Fruit fly (Drosophila melanogaster) whole organism, embryonic: ENCODE data around the gene stas.

Experiments used
- Antp ChIP-seq: fragments of 200-800 bp; sonication (Bioruptor generic); optimal IDR thresholded peaks from 3 replicates; lab custom pipeline; 2016; ENCODE audit warnings: missing biosample characterization, missing genetic modification characterization
- Atf-2 ChIP-seq: fragments of 200-800 bp; sonication (Bioruptor generic); optimal IDR thresholded peaks from 2 replicates; lab custom pipeline; 2016; ENCODE audit warnings: missing biosample characterization, missing genetic modification characterization
- CG10462 ChIP-seq: fragments of 200-800 bp; sonication (Bioruptor generic); optimal IDR thresholded peaks from 2 replicates; lab custom pipeline; 2016; ENCODE audit warnings: missing biosample characterization, missing genetic modification characterization
- CG11560 ChIP-seq: fragments of 200-800 bp; sonication (Bioruptor generic); IDR thresholded peaks from 3 replicates; pipeline ENCODE4 v1.3.6; 2022; ENCODE audit warnings: missing biosample characterization, missing genetic modification characterization
- CG12391 ChIP-seq: fragments of 200-800 bp; sonication (Bioruptor generic); optimal IDR thresholded peaks from 3 replicates; lab custom pipeline; 2018; ENCODE audit warnings: missing biosample characterization, mild to moderate bottlenecking, missing genetic modification characterization, moderate library complexity
- CG13894 ChIP-seq: fragments of 200-800 bp; sonication (Bioruptor generic); optimal IDR thresholded peaks from 3 replicates; lab custom pipeline; 2018; ENCODE audit warnings: missing biosample characterization, mild to moderate bottlenecking, missing genetic modification characterization, moderate library complexity
- CG15011 ChIP-seq: fragments of 200-800 bp; sonication (Bioruptor generic); optimal IDR thresholded peaks from 3 replicates; lab custom pipeline; 2018; ENCODE audit warnings: missing biosample characterization, mild to moderate bottlenecking, missing genetic modification characterization
- CG1603 ChIP-seq: fragments of 200-800 bp; sonication (Bioruptor generic); optimal IDR thresholded peaks from 2 replicates; lab custom pipeline; 2019; ENCODE audit warnings: missing biosample characterization, mild to moderate bottlenecking, missing genetic modification characterization, moderate library complexity
- CG17359 ChIP-seq: fragments of 200-800 bp; sonication (Bioruptor generic); optimal IDR thresholded peaks from 3 replicates; lab custom pipeline; 2018; ENCODE audit warnings: missing biosample characterization, mild to moderate bottlenecking, missing genetic modification characterization, moderate library complexity
- CG17361 ChIP-seq: fragments of 200-800 bp; sonication (Bioruptor generic); IDR thresholded peaks from 3 replicates; pipeline ENCODE4 v1.3.6; 2022; ENCODE audit warnings: missing biosample characterization, missing genetic modification characterization
- CG2202 ChIP-seq: fragments of 200-800 bp; sonication (Bioruptor generic); optimal IDR thresholded peaks from 2 replicates; lab custom pipeline; 2018; ENCODE audit warnings: missing biosample characterization, mild to moderate bottlenecking, missing genetic modification characterization
- CG30403 ChIP-seq: fragments of 200-800 bp; sonication (Bioruptor generic); optimal IDR thresholded peaks from 3 replicates; lab custom pipeline; 2016; ENCODE audit warnings: missing biosample characterization, missing genetic modification characterization
- CG32772 ChIP-seq: fragments of 200-800 bp; sonication (Bioruptor generic); IDR thresholded peaks from 2 replicates; pipeline ENCODE4 v1.3.6; 2022; ENCODE audit warnings: missing biosample characterization, missing genetic modification characterization
- CG43689 ChIP-seq: fragments of 200-800 bp; sonication (Bioruptor generic); IDR thresholded peaks from 2 replicates; pipeline ENCODE4 v1.3.6; 2022; ENCODE audit warnings: missing biosample characterization, missing genetic modification characterization
- CG8765 ChIP-seq: fragments of 200-800 bp; sonication (Bioruptor generic); IDR thresholded peaks from 2 replicates; pipeline ENCODE4 v1.3.6; 2022; ENCODE audit warnings: missing biosample characterization, missing genetic modification characterization
- CG9797 ChIP-seq: fragments of 200-800 bp; sonication (Bioruptor generic); optimal IDR thresholded peaks from 3 replicates; lab custom pipeline; 2018; ENCODE audit warnings: missing biosample characterization, mild to moderate bottlenecking, missing genetic modification characterization
- CkIIα-i1 ChIP-seq: fragments of 200-800 bp; sonication (Bioruptor generic); IDR thresholded peaks from 2 replicates; pipeline ENCODE4 v1.3.6; 2022; ENCODE audit warnings: missing biosample characterization, missing genetic modification characterization
- Gug ChIP-seq: fragments of 200-800 bp; sonication (Bioruptor generic); IDR thresholded peaks from 4 replicates; pipeline ENCODE4 v1.3.6; 2022; ENCODE audit warnings: missing biosample characterization, missing genetic modification characterization
- H15 ChIP-seq: fragments of 200-800 bp; sonication (Bioruptor generic); IDR thresholded peaks from 3 replicates; pipeline ENCODE4 v1.3.6; 2022; ENCODE audit warnings: missing biosample characterization, missing genetic modification characterization
- HLH4C ChIP-seq: fragments of 200-800 bp; sonication (Bioruptor generic); IDR thresholded peaks from 3 replicates; pipeline ENCODE4 v1.3.6; 2022; ENCODE audit warnings: missing biosample characterization, missing genetic modification characterization; ENCODE audit not compliant: partially characterized antibody
- Hand ChIP-seq: fragments of 200-800 bp; sonication (Bioruptor generic); optimal IDR thresholded peaks from 2 replicates; lab custom pipeline; 2017; ENCODE audit warnings: mild to moderate bottlenecking, missing biosample characterization, missing genetic modification reagents, missing genetic modification characterization
- HmgZ ChIP-seq: fragments of 200-800 bp; sonication (Bioruptor generic); optimal IDR thresholded peaks from 2 replicates; lab custom pipeline; 2018; ENCODE audit warnings: missing biosample characterization, mild to moderate bottlenecking, missing genetic modification characterization
- Lim3 ChIP-seq: fragments of 200-800 bp; sonication (Bioruptor generic); IDR thresholded peaks from 2 replicates; pipeline ENCODE4 v1.3.6; 2022; ENCODE audit warnings: missing biosample characterization, missing genetic modification characterization
- MBD-R2 ChIP-seq: fragments of 200-800 bp; sonication (Bioruptor generic); IDR thresholded peaks from 2 replicates; pipeline ENCODE4 v1.3.6; 2022; ENCODE audit warnings: missing biosample characterization, missing genetic modification characterization
- MTF-1 ChIP-seq: fragments of 200-800 bp; sonication (Bioruptor generic); optimal IDR thresholded peaks from 2 replicates; lab custom pipeline; 2018; ENCODE audit warnings: missing biosample characterization, mild to moderate bottlenecking, missing genetic modification characterization, borderline replicate concordance
- NC2β ChIP-seq: fragments of 200-800 bp; sonication (Bioruptor generic); optimal IDR thresholded peaks from 2 replicates; lab custom pipeline; 2016; ENCODE audit warnings: missing biosample characterization, missing genetic modification characterization
- Opbp ChIP-seq: fragments of 200-800 bp; sonication (Bioruptor generic); IDR thresholded peaks from 3 replicates; pipeline ENCODE4 v1.3.6; 2022; ENCODE audit warnings: missing biosample characterization, missing genetic modification characterization; ENCODE audit not compliant: partially characterized antibody
- Pdp1 ChIP-seq, 2 experiments: fragments of 200-800 bp; sonication (Bioruptor generic); optimal IDR thresholded peaks; 3 replicates each; lab custom pipeline; 2016; ENCODE audit warnings: missing biosample characterization in 2 of 2, missing genetic modification characterization in 2 of 2, mild to moderate bottlenecking in 1 of 2, moderate library complexity in 1 of 2
- TFAM ChIP-seq: fragments of 200-800 bp; sonication (Bioruptor generic); optimal IDR thresholded peaks from 2 replicates; lab custom pipeline; 2017; ENCODE audit warnings: missing biosample characterization, missing genetic modification characterization, inconsistent platforms
- al ChIP-seq: fragments of 200-800 bp; sonication (Bioruptor generic); IDR thresholded peaks from 2 replicates; pipeline ENCODE4 v1.3.6; 2022; ENCODE audit warnings: missing biosample characterization, missing genetic modification characterization
- ara ChIP-seq: fragments of 200-800 bp; sonication (Bioruptor generic); IDR thresholded peaks from 2 replicates; pipeline ENCODE4 v1.3.6; 2022; ENCODE audit warnings: missing biosample characterization, missing genetic modification characterization
- br ChIP-seq: fragments of >200 bp; optimal IDR thresholded peaks from 2 replicates; lab custom pipeline; 2017
- cas ChIP-seq: fragments of 200-800 bp; sonication (Bioruptor generic); IDR thresholded peaks from 2 replicates; pipeline ENCODE4 v1.3.6; 2022; ENCODE audit warnings: missing biosample characterization, missing genetic modification characterization
- cato ChIP-seq: fragments of 200-800 bp; sonication (Bioruptor generic); optimal IDR thresholded peaks from 2 replicates; lab custom pipeline; 2016; ENCODE audit warnings: missing biosample characterization, missing genetic modification characterization, borderline replicate concordance
- chif ChIP-seq, 2 experiments: fragments of 200-800 bp; sonication (Bioruptor generic); optimal IDR thresholded peaks; 3 replicates each; lab custom pipeline; 2016; ENCODE audit warnings: missing biosample characterization in 2 of 2, missing genetic modification characterization in 2 of 2
- corto ChIP-seq: fragments of 200-800 bp; sonication (Bioruptor generic); optimal IDR thresholded peaks from 2 replicates; lab custom pipeline; 2016; ENCODE audit warnings: missing biosample characterization, mild to moderate bottlenecking, missing genetic modification characterization, moderate library complexity
- dati ChIP-seq: fragments of 200-800 bp; sonication (Bioruptor generic); IDR thresholded peaks from 2 replicates; pipeline ENCODE4 v1.3.6; 2022; ENCODE audit warnings: missing biosample characterization, missing genetic modification characterization
- eve ChIP-seq, 2 experiments: fragments of >200 bp; optimal IDR thresholded peaks; 2 replicates each; lab custom pipeline; 2017; ENCODE audit warnings: missing biosample characterization in 2 of 2, missing genetic modification characterization in 2 of 2
- grau ChIP-seq: fragments of 200-800 bp; optimal IDR thresholded peaks from 3 replicates; lab custom pipeline; 2019; ENCODE audit warnings: missing biosample characterization, mild to moderate bottlenecking, missing genetic modification characterization, moderate library complexity
- hbn ChIP-seq: fragments of 200-800 bp; sonication (Bioruptor generic); IDR thresholded peaks from 2 replicates; pipeline ENCODE4 v1.3.6; 2022; ENCODE audit warnings: missing biosample characterization, missing genetic modification characterization; ENCODE audit not compliant: partially characterized antibody
- jigr1 ChIP-seq: fragments of 200-800 bp; sonication (Bioruptor generic); IDR thresholded peaks from 3 replicates; pipeline ENCODE4 v1.3.6; 2022; ENCODE audit warnings: missing biosample characterization, missing genetic modification characterization
- kay ChIP-seq: fragments of 200-800 bp; sonication (Bioruptor generic); optimal IDR thresholded peaks from 2 replicates; lab custom pipeline; 2016; ENCODE audit warnings: missing biosample characterization, missing genetic modification characterization
- pb ChIP-seq: fragments of 200-800 bp; sonication (Bioruptor generic); optimal IDR thresholded peaks from 3 replicates; lab custom pipeline; 2016; ENCODE audit warnings: missing biosample characterization, missing genetic modification characterization
- repo ChIP-seq: fragments of 200-800 bp; sonication (Bioruptor generic); optimal IDR thresholded peaks from 2 replicates; lab custom pipeline; 2016; ENCODE audit warnings: missing biosample characterization, missing genetic modification characterization
- scrt ChIP-seq: fragments of 200-800 bp; sonication (Bioruptor generic); optimal IDR thresholded peaks from 2 replicates; lab custom pipeline; 2018; ENCODE audit warnings: missing biosample characterization, mild to moderate bottlenecking, missing genetic modification characterization, moderate library complexity
- tap ChIP-seq: fragments of 200-800 bp; optimal IDR thresholded peaks from 3 replicates; lab custom pipeline; 2019; ENCODE audit warnings: missing biosample characterization, mild to moderate bottlenecking, missing genetic modification characterization, moderate library complexity
- vvl ChIP-seq: fragments of 200-800 bp; sonication (Bioruptor generic); IDR thresholded peaks from 2 replicates; pipeline ENCODE4 v1.3.6; 2022; ENCODE audit warnings: missing biosample characterization, missing genetic modification characterization
- wek ChIP-seq: fragments of 200-800 bp; sonication (Bioruptor generic); optimal IDR thresholded peaks from 3 replicates; lab custom pipeline; 2018; ENCODE audit warnings: missing biosample characterization, mild to moderate bottlenecking, missing genetic modification characterization, moderate library complexity
- zen2 ChIP-seq: fragments of 200-800 bp; sonication (Bioruptor generic); IDR thresholded peaks from 3 replicates; pipeline ENCODE4 v1.3.6; 2022; ENCODE audit warnings: missing biosample characterization, missing genetic modification characterization; ENCODE audit not compliant: partially characterized antibody
- zf30C ChIP-seq: fragments of 200-800 bp; sonication (Bioruptor generic); optimal IDR thresholded peaks from 3 replicates; lab custom pipeline; 2018; ENCODE audit warnings: missing biosample characterization, mild to moderate bottlenecking, missing genetic modification characterization

Gene stas

DNA sequence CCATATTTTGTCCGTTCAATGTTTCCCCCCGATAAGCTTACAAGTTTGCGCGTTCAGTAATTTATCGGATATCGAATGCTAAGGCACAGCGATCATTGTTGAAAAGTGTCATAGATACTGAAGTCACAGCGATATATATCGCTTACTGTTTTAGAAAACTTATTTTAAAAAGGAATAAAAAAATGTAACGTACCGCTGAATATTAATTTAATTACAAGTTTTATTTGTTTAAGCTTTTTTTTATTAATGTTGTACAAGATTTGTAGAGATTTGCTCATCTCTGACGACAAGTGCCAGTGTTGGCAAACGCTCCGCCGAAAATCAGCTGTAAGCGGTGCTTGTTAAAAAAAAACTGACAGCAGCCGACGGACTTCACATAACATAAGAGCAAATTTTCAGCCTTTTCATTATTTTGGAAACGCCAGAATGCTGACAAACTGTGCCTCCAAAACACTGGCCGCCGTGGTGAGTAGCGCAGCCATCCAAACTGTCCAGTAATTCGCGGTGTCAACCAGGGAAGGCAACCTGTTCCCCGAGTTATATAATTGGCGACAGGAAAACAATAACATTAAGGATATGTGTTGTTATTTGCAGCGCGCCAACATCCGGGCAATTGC lies 4.4 kb upstream of the stas start, which contains the start of the genes corolla and ND-24 (continued):
- TF ChIP-seq Atf-2 (GFP tag; lab: Kevin White, UChicago), result peak; percentile 71
- TF ChIP-seq NC2β (GFP tag; lab: Kevin White, UChicago), result peak; percentile 75
- peak; percentile 92 for TF ChIP-seq CG12391 (tag; lab: Kevin White, UChicago)
- TF ChIP-seq cato, result peak; percentile 71
- TF ChIP-seq pb (GFP tag; lab: Kevin White, UChicago), result peak; percentile 45
- peak; percentile 54 for TF ChIP-seq scrt (GFP tag; lab: Kevin White, UChicago)
- peak; percentile 93 for TF ChIP-seq CG30403 (GFP tag; lab: Kevin White, UChicago)
- TF ChIP-seq Pdp1 (GFP tag; optimal IDR thresholded peaks at IDR 0.05; lab: Kevin White, UChicago), result peak; percentile 86 to 90
- TF ChIP-seq CG8765 (GFP tag; lab: Robert Waterston, UW), result peak; percentile 78; the same call in 1 of the 2 replicates
- TF ChIP-seq CG9797 (GFP tag; lab: Kevin White, UChicago), result peak; percentile 50
- peak; percentile 85 for TF ChIP-seq MBD-R2 (GFP tag; lab: Robert Waterston, UW)
- TF ChIP-seq MTF-1, result no peak
- peak; percentile 69 for TF ChIP-seq grau (tag; lab: Kevin White, UChicago)
- peak; percentile 49; the same call in 1 of the 2 replicates for TF ChIP-seq Lim3 (GFP tag; lab: Robert Waterston, UW)
- peak; percentile 81; the same call in 2 of the 3 replicates for TF ChIP-seq Opbp (GFP tag; lab: Robert Waterston, UW)
- TF ChIP-seq H15 (GFP tag; lab: Robert Waterston, UW), result peak; percentile 86
- peak; percentile 65 for TF ChIP-seq CG1603
- TF ChIP-seq tap, result no peak
- TF ChIP-seq HLH4C (GFP tag; lab: Robert Waterston, UW), result peak; percentile 88
- peak; percentile 41 for TF ChIP-seq CG2202
- TF ChIP-seq CG15011 (GFP tag; lab: Kevin White, UChicago), result no peak
- TF ChIP-seq Gug (GFP tag; lab: Robert Waterston, UW), result peak; percentile 81
- TF ChIP-seq zf30C (GFP tag; lab: Kevin White, UChicago), result no peak
- TF ChIP-seq ara (GFP tag; lab: Robert Waterston, UW), result peak; percentile 73; the same call in 1 of the 2 replicates
- TF ChIP-seq CG11560 (tag; lab: Robert Waterston, UW), result peak; percentile 96
- TF ChIP-seq al (GFP tag; lab: Robert Waterston, UW), result peak; percentile 90
- peak; percentile 75 for TF ChIP-seq HmgZ (tag; lab: Kevin White, UChicago)
- TF ChIP-seq corto (GFP tag; lab: Kevin White, UChicago), result no peak
- TF ChIP-seq Hand (GFP tag; lab: Kevin White, UChicago), result no peak
- TF ChIP-seq jigr1 (GFP tag; lab: Robert Waterston, UW), result peak; percentile 57; the same call in 2 of the 3 replicates
- peak; percentile 91 for TF ChIP-seq CG32772 (GFP tag; lab: Robert Waterston, UW)
- TF ChIP-seq dati (GFP tag; lab: Robert Waterston, UW), result no peak
- peak; percentile 79 to 81 for TF ChIP-seq chif (GFP tag; optimal IDR thresholded peaks at IDR 0.05; lab: Kevin White, UChicago)
- TF ChIP-seq vvl, result peak; percentile 93
- no peak for TF ChIP-seq br (lab: Kevin White, UChicago)
- no peak for TF ChIP-seq wek (GFP tag; lab: Kevin White, UChicago)
- TF ChIP-seq zen2 (GFP tag; lab: Robert Waterston, UW), result no peak; the same call in 2 of the 3 replicates
- TF ChIP-seq hbn, result peak; percentile 89
- TF ChIP-seq TFAM (GFP tag; lab: Kevin White, UChicago), result no peak
- TF ChIP-seq CG17361, result peak; percentile 84; the same call in 2 of the 3 replicates
- TF ChIP-seq cas (GFP tag; lab: Robert Waterston, UW), result peak; percentile 90
- peak; percentile 51 for TF ChIP-seq repo (GFP tag; lab: Kevin White, UChicago)
- peak; percentile 66 for TF ChIP-seq CG10462 (GFP tag; lab: Kevin White, UChicago)
- peak; percentile 85 for TF ChIP-seq CG13894 (tag; lab: Kevin White, UChicago)
- TF ChIP-seq kay, result peak; percentile 64
- no peak for TF ChIP-seq eve (GFP tag; optimal IDR thresholded peaks at IDR 0.05; lab: Kevin White, UChicago)
- peak; percentile 59 for TF ChIP-seq CG43689 (GFP tag; lab: Robert Waterston, UW)
- TF ChIP-seq CG17359, result peak; percentile 83
- 0 out of 2 replicates have a peak, but pooled peaks have one; percentile 13 for TF ChIP-seq CkIIα-i1 (GFP tag; lab: Robert Waterston, UW)
- peak; percentile 78 for TF ChIP-seq Antp (GFP tag; lab: Kevin White, UChicago)
